Worm (Caenorhabditis elegans): ENCODE measurements around the gene phlp-2.

phlp-2 gene

DNA sequence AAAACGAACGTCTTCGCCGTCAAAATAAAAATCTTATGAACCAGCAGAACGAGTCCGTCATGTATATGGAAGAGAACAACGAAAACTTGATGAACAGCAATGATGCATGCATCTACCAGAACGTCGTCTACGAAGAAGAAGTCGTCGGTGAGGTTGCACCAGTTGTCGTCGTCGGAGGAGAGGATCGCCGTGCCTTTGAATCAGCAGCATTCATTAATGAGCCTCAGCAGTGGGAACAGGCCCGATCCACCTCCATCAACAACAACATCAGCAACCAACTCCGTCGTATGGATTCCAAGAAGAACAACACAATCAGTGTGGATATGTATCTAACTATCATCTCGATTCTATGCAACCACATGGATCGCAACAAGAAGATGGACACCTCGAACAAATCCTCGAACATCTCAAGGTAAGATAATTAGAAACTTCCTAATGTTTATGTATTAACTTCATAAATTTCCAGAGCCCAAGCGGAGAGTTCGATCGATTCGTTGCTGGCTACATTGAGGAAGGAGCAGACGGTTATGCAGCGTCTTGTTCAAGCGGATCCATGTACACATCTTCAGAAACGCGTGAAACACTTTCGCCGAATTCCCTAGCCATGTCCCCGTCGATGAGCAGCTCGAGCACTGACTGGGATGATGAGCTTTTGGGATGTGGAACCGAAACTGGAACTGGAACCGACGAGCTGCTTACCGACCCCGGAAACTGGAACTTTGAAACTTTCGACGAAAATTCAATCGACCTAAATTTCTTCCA is 14.8 kb upstream of the phlp-2 start:
- TF ChIP-seq nhr-23 (tag; optimal IDR thresholded peaks at IDR 0.05) (peak; percentile 1), jun-1 (tag; optimal IDR thresholded peaks at IDR 0.05) (no peak), lin-15B (tag; optimal IDR thresholded peaks at IDR 0.05) (no peak), mdl-1 (tag; optimal IDR thresholded peaks at IDR 0.05) (no peak), nhr-237 (tag; optimal IDR thresholded peaks at IDR 0.05) (no peak), nfya-1 (tag; optimal IDR thresholded peaks at IDR 0.05; ENCODE audit: insufficient read depth) (no peak), ama-1 (optimal IDR thresholded peaks at IDR 0.05) (peak; percentile 52)

ce11 chrIII:4195306-4196008 is 13.8 kb upstream of the phlp-2 start:
- TF ChIP-seq unc-62 (GFP tag; optimal IDR thresholded peaks at IDR 0.05) (no peak), nhr-23 (tag; optimal IDR thresholded peaks at IDR 0.05) (peak; percentile 60), hmg-11 (tag; optimal IDR thresholded peaks at IDR 0.05) (peak; percentile 47), nhr-43 (tag; optimal IDR thresholded peaks at IDR 0.05; ENCODE audit: poor library complexity, severe bottlenecking) (peak; percentile 84), fkh-2 (tag; optimal IDR thresholded peaks at IDR 0.05) (no peak), sea-2 (GFP tag; optimal IDR thresholded peaks at IDR 0.05) (no peak), jun-1 (tag; optimal IDR thresholded peaks at IDR 0.05) (peak; percentile 34), pha-4 (tag; optimal IDR thresholded peaks at IDR 0.05) (peak; percentile 36), aly-2 (tag; optimal IDR thresholded peaks at IDR 0.05) (peak; percentile 33), nhr-237 (tag; optimal IDR thresholded peaks at IDR 0.05) (no peak), lsy-12 (tag; optimal IDR thresholded peaks at IDR 0.05) (peak; percentile 74), elt-2 (tag; optimal IDR thresholded peaks at IDR 0.05) (peak; percentile 58), pqm-1 (tag; optimal IDR thresholded peaks at IDR 0.05) (peak; percentile 30), ceh-82 (tag; optimal IDR thresholded peaks at IDR 0.05) (peak; percentile 46), zag-1 (tag; optimal IDR thresholded peaks at IDR 0.05) (no peak), ama-1 (optimal IDR thresholded peaks at IDR 0.05) (peak; percentile 95), mdl-1 (tag; optimal IDR thresholded peaks at IDR 0.05) (no peak), mml-1 (tag; optimal IDR thresholded peaks at IDR 0.05) (no peak), nhr-28 (tag; optimal IDR thresholded peaks at IDR 0.05) (no peak), ztf-11 (tag; optimal IDR thresholded peaks at IDR 0.05) (no peak), nfya-1 (tag; optimal IDR thresholded peaks at IDR 0.05; ENCODE audit: insufficient read depth) (peak; percentile 56), nhr-77 (tag; optimal IDR thresholded peaks at IDR 0.05) (peak; percentile 46), fos-1 (tag; optimal IDR thresholded peaks at IDR 0.05) (no peak), ztf-4 (tag; optimal IDR thresholded peaks at IDR 0.05) (peak; percentile 60), daf-12 (tag; optimal IDR thresholded peaks at IDR 0.05) (peak; percentile 49), ceh-28 (tag; optimal IDR thresholded peaks at IDR 0.05) (peak; percentile 56), tbx-2 (tag; optimal IDR thresholded peaks at IDR 0.05) (peak; percentile 87), R02D3.7 (tag; optimal IDR thresholded peaks at IDR 0.05) (peak; percentile 31), nhr-67 (tag; optimal IDR thresholded peaks at IDR 0.05) (no peak), nhr-25 (tag; optimal IDR thresholded peaks at IDR 0.05) (peak; percentile 38)

- TF ChIP-seq lsy-12 (tag; optimal IDR thresholded peaks at IDR 0.05) (no peak), hmg-11 (tag; optimal IDR thresholded peaks at IDR 0.05) (no peak), pha-4 (tag; optimal IDR thresholded peaks at IDR 0.05) (peak; percentile 73), skn-1 (tag; optimal IDR thresholded peaks at IDR 0.05) (peak; percentile 21), ZK546.5 (tag; optimal IDR thresholded peaks at IDR 0.05) (no peak), ceh-28 (tag; optimal IDR thresholded peaks at IDR 0.05) (no peak), nhr-43 (tag; optimal IDR thresholded peaks at IDR 0.05; ENCODE audit: poor library complexity, severe bottlenecking) (no peak), ztf-11 (tag; optimal IDR thresholded peaks at IDR 0.05) (no peak), nhr-23 (tag; optimal IDR thresholded peaks at IDR 0.05) (no peak), nhr-28 (tag; optimal IDR thresholded peaks at IDR 0.05) (no peak), sea-2 (GFP tag; optimal IDR thresholded peaks at IDR 0.05) (no peak), nhr-11 (tag; optimal IDR thresholded peaks at IDR 0.05) (no peak), lin-15B (tag; optimal IDR thresholded peaks at IDR 0.05) (peak; percentile 75), aly-2 (tag; optimal IDR thresholded peaks at IDR 0.05) (no peak), elt-2 (tag; optimal IDR thresholded peaks at IDR 0.05) (no peak), fos-1 (tag; optimal IDR thresholded peaks at IDR 0.05) (no peak), nhr-25 (tag; optimal IDR thresholded peaks at IDR 0.05) (peak; percentile 58), R02D3.7 (tag; optimal IDR thresholded peaks at IDR 0.05) (peak; percentile 22), ceh-9 (tag; optimal IDR thresholded peaks at IDR 0.05) (no peak), ceh-82 (tag; optimal IDR thresholded peaks at IDR 0.05) (no peak), egl-5 (tag; optimal IDR thresholded peaks at IDR 0.05) (peak; percentile 20), mdl-1 (tag; optimal IDR thresholded peaks at IDR 0.05) (peak; percentile 85), pqm-1 (tag; optimal IDR thresholded peaks at IDR 0.05) (no peak), snpc-4 (tag; optimal IDR thresholded peaks at IDR 0.05) (peak; percentile 46), zag-1 (tag; optimal IDR thresholded peaks at IDR 0.05) (no peak), nhr-77 (tag; optimal IDR thresholded peaks at IDR 0.05) (no peak), nhr-76 (tag; optimal IDR thresholded peaks at IDR 0.05) (no peak), elt-3 (tag; optimal IDR thresholded peaks at IDR 0.05) (no peak), nfya-1 (tag; optimal IDR thresholded peaks at IDR 0.05; ENCODE audit: insufficient read depth) (peak; percentile 84), jun-1 (tag; optimal IDR thresholded peaks at IDR 0.05) (no peak), fkh-10 (GFP tag; optimal IDR thresholded peaks at IDR 0.05) (peak; percentile 6), ceh-16 (tag; optimal IDR thresholded peaks at IDR 0.05) (no peak), nhr-237 (tag; optimal IDR thresholded peaks at IDR 0.05) (no peak), nhr-67 (tag; optimal IDR thresholded peaks at IDR 0.05) (no peak), tbx-2 (tag; optimal IDR thresholded peaks at IDR 0.05) (no peak), ama-1 (optimal IDR thresholded peaks at IDR 0.05) (no peak)
Measured at ce11 chrIII:4196301-4196987, 12.8 kb upstream of the phlp-2 start.
